Fruit fly (Drosophila melanogaster) whole organism, embryonic: ENCODE measurements around the gene Arp3.

Experiments used
- Adf1 ChIP-seq: fragments of 200-800 bp; sonication (Bioruptor generic); IDR thresholded peaks from 2 replicates; pipeline ENCODE4 v1.3.6; 2022; ENCODE audit warnings: missing biosample characterization, missing genetic modification characterization
- Aef1 ChIP-seq: fragments of 200-800 bp; sonication (Bioruptor generic); IDR thresholded peaks from 3 replicates; pipeline ENCODE4 v1.3.6; 2022; ENCODE audit warnings: missing biosample characterization, missing genetic modification characterization
- Atf-2 ChIP-seq: fragments of 200-800 bp; sonication (Bioruptor generic); optimal IDR thresholded peaks from 2 replicates; lab custom pipeline; 2016; ENCODE audit warnings: missing biosample characterization, missing genetic modification characterization
- Awh ChIP-seq: fragments of 200-800 bp; sonication (Bioruptor generic); IDR thresholded peaks from 2 replicates; pipeline ENCODE4, ENCODE4 v1.3.6; 2022; ENCODE audit warnings: missing biosample characterization, missing genetic modification characterization
- CG10431 ChIP-seq: fragments of 200-800 bp; sonication (Bioruptor generic); optimal IDR thresholded peaks from 3 replicates; lab custom pipeline; 2018; ENCODE audit warnings: missing biosample characterization, mild to moderate bottlenecking, missing genetic modification characterization
- CG11398 ChIP-seq: fragments of 200-800 bp; sonication (Bioruptor generic); optimal IDR thresholded peaks from 2 replicates; lab custom pipeline; 2016; ENCODE audit warnings: missing biosample characterization, missing genetic modification characterization
- CG12104 ChIP-seq: fragments of 200-800 bp; sonication (Bioruptor generic); optimal IDR thresholded peaks from 3 replicates; lab custom pipeline; 2016; ENCODE audit warnings: missing biosample characterization, missing genetic modification characterization
- CG12659 ChIP-seq: fragments of 200-800 bp; sonication (Bioruptor generic); optimal IDR thresholded peaks from 3 replicates; lab custom pipeline; 2017; ENCODE audit warnings: mild to moderate bottlenecking, missing biosample characterization, missing genetic modification reagents, missing genetic modification characterization
- CG15269 ChIP-seq: fragments of 200-800 bp; sonication (Bioruptor generic); optimal IDR thresholded peaks from 2 replicates; lab custom pipeline; 2018; ENCODE audit warnings: missing biosample characterization, mild to moderate bottlenecking, missing genetic modification characterization, moderate library complexity
- CG1647 ChIP-seq: fragments of 200-800 bp; sonication (Bioruptor generic); optimal IDR thresholded peaks from 3 replicates; lab custom pipeline; 2016; ENCODE audit warnings: missing biosample characterization, missing genetic modification characterization
- CG16779 ChIP-seq: fragments of 200-800 bp; sonication (Bioruptor generic); IDR thresholded peaks from 2 replicates; pipeline ENCODE4 v1.3.6; 2022; ENCODE audit warnings: missing biosample characterization, missing genetic modification characterization
- CG17328 ChIP-seq: fragments of 200-800 bp; sonication (Bioruptor generic); IDR thresholded peaks from 2 replicates; pipeline ENCODE4 v1.3.6; 2022; ENCODE audit warnings: missing biosample characterization, missing genetic modification characterization
- CG17829 ChIP-seq: fragments of 200-800 bp; optimal IDR thresholded peaks from 2 replicates; lab custom pipeline; 2019; ENCODE audit warnings: missing biosample characterization, mild to moderate bottlenecking, missing genetic modification characterization, moderate library complexity
- CG18262 ChIP-seq: fragments of 200-800 bp; optimal IDR thresholded peaks from 3 replicates; lab custom pipeline; 2019; ENCODE audit warnings: missing biosample characterization, mild to moderate bottlenecking, missing genetic modification characterization, moderate library complexity
- CG30431 ChIP-seq: fragments of 200-800 bp; sonication (Bioruptor generic); optimal IDR thresholded peaks from 2 replicates; lab custom pipeline; 2017; ENCODE audit warnings: missing biosample characterization, missing genetic modification characterization
- CG3163 ChIP-seq: fragments of 200-800 bp; sonication (Bioruptor generic); optimal IDR thresholded peaks from 3 replicates; lab custom pipeline; 2016; ENCODE audit warnings: missing biosample characterization, missing genetic modification characterization
- CG34376 ChIP-seq: fragments of 200-800 bp; sonication (Bioruptor generic); optimal IDR thresholded peaks from 2 replicates; lab custom pipeline; 2018; ENCODE audit warnings: missing biosample characterization, mild to moderate bottlenecking, missing genetic modification characterization
- CG6654 ChIP-seq: fragments of 200-800 bp; sonication (Bioruptor generic); optimal IDR thresholded peaks from 2 replicates; lab custom pipeline; 2017; ENCODE audit warnings: missing biosample characterization, mild to moderate bottlenecking, missing genetic modification characterization
- CG6765 ChIP-seq: fragments of 200-800 bp; sonication (Bioruptor generic); optimal IDR thresholded peaks from 3 replicates; lab custom pipeline; 2017; ENCODE audit warnings: missing biosample characterization, mild to moderate bottlenecking, missing genetic modification characterization
- CG7372 ChIP-seq: fragments of 200-800 bp; sonication (Bioruptor generic); IDR thresholded peaks from 2 replicates; pipeline ENCODE4 v1.3.6; 2022; ENCODE audit warnings: missing biosample characterization, missing genetic modification characterization
- CG8281 ChIP-seq: fragments of 200-800 bp; sonication (Bioruptor generic); optimal IDR thresholded peaks from 2 replicates; lab custom pipeline; 2018; ENCODE audit warnings: missing biosample characterization, mild to moderate bottlenecking, missing genetic modification characterization, moderate library complexity
- CG9727 ChIP-seq: fragments of 200-800 bp; sonication (Bioruptor generic); optimal IDR thresholded peaks from 3 replicates; lab custom pipeline; 2017; ENCODE audit warnings: missing biosample characterization, mild to moderate bottlenecking, missing genetic modification characterization
- Dip3 ChIP-seq: fragments of 200-800 bp; sonication (Bioruptor generic); optimal IDR thresholded peaks from 3 replicates; lab custom pipeline; 2016; ENCODE audit warnings: missing biosample characterization, missing genetic modification characterization
- Dref ChIP-seq: fragments of 200-800 bp; sonication (Bioruptor generic); IDR thresholded peaks from 2 replicates; pipeline ENCODE4 v1.3.6; 2022; ENCODE audit warnings: missing biosample characterization, missing genetic modification characterization
- Elba2 ChIP-seq: fragments of 200-800 bp; sonication (Bioruptor generic); optimal IDR thresholded peaks from 3 replicates; lab custom pipeline; 2016; ENCODE audit warnings: missing biosample characterization, missing genetic modification characterization
- Kr ChIP-seq: fragments of 200-800 bp; sonication (Bioruptor generic); optimal IDR thresholded peaks from 2 replicates; lab custom pipeline; 2017; ENCODE audit warnings: missing biosample characterization, mild to moderate bottlenecking, missing genetic modification characterization
- Nf-YA ChIP-seq: fragments of 200-800 bp; sonication (Bioruptor generic); IDR thresholded peaks from 2 replicates; pipeline ENCODE4 v1.3.6; 2022; ENCODE audit warnings: missing biosample characterization, missing genetic modification characterization
- Nf-YC ChIP-seq: fragments of 200-800 bp; optimal IDR thresholded peaks from 3 replicates; lab custom pipeline; 2019; ENCODE audit warnings: missing biosample characterization, mild to moderate bottlenecking, missing genetic modification characterization, moderate library complexity
- Rfx ChIP-seq: fragments of 200-800 bp; sonication (Bioruptor generic); IDR thresholded peaks from 2 replicates; pipeline ENCODE4 v1.3.6; 2022; ENCODE audit warnings: missing biosample characterization, missing genetic modification characterization
- Sox102F ChIP-seq: fragments of 200-800 bp; sonication (Bioruptor generic); optimal IDR thresholded peaks from 2 replicates; lab custom pipeline; 2018; ENCODE audit warnings: missing biosample characterization, mild to moderate bottlenecking, missing genetic modification characterization, moderate library complexity
- Spps ChIP-seq: fragments of 200-800 bp; sonication (Bioruptor generic); optimal IDR thresholded peaks from 2 replicates; lab custom pipeline; 2018; ENCODE audit warnings: missing biosample characterization, mild to moderate bottlenecking, missing genetic modification characterization
- Taf1 ChIP-seq: fragments of 200-800 bp; sonication (Bioruptor generic); IDR thresholded peaks from 2 replicates; pipeline ENCODE4 v1.3.6; 2022; ENCODE audit warnings: missing biosample characterization, missing genetic modification characterization
- aop ChIP-seq: fragments of 200-800 bp; sonication (Bioruptor generic); IDR thresholded peaks from 2 replicates; pipeline ENCODE4 v1.3.6; 2022; ENCODE audit warnings: missing biosample characterization, missing genetic modification characterization
- az2 ChIP-seq: fragments of 200-800 bp; sonication (Bioruptor generic); optimal IDR thresholded peaks from 3 replicates; lab custom pipeline; 2016; ENCODE audit warnings: missing biosample characterization, missing genetic modification characterization
- dati ChIP-seq: fragments of 200-800 bp; sonication (Bioruptor generic); IDR thresholded peaks from 2 replicates; pipeline ENCODE4 v1.3.6; 2022; ENCODE audit warnings: missing biosample characterization, missing genetic modification characterization
- ems ChIP-seq: fragments of 200-800 bp; sonication (Bioruptor generic); optimal IDR thresholded peaks from 3 replicates; lab custom pipeline; 2016; ENCODE audit warnings: missing biosample characterization, missing genetic modification characterization
- fd3F ChIP-seq: fragments of 200-800 bp; sonication (Bioruptor generic); optimal IDR thresholded peaks from 2 replicates; lab custom pipeline; 2018; ENCODE audit warnings: missing biosample characterization, mild to moderate bottlenecking, missing genetic modification characterization, moderate library complexity
- ftz-f1 ChIP-seq: fragments of 200-800 bp; sonication (Bioruptor generic); optimal IDR thresholded peaks from 2 replicates; lab custom pipeline; 2016; ENCODE audit warnings: missing biosample characterization, missing genetic modification characterization
- gce ChIP-seq: fragments of 200-800 bp; sonication (Bioruptor generic); IDR thresholded peaks from 3 replicates; pipeline ENCODE4 v1.3.6; 2022; ENCODE audit warnings: missing biosample characterization, missing genetic modification characterization
- gem ChIP-seq: fragments of 200-800 bp; sonication (Bioruptor generic); optimal IDR thresholded peaks from 2 replicates; lab custom pipeline; 2019; ENCODE audit warnings: missing biosample characterization, mild to moderate bottlenecking, missing genetic modification characterization, moderate library complexity
- her ChIP-seq: fragments of 200-800 bp; sonication (Bioruptor generic); optimal IDR thresholded peaks from 2 replicates; lab custom pipeline; 2016; ENCODE audit warnings: missing biosample characterization, missing genetic modification characterization
- lab ChIP-seq: fragments of 200-800 bp; sonication (Bioruptor generic); optimal IDR thresholded peaks from 3 replicates; lab custom pipeline; 2017; ENCODE audit warnings: missing biosample characterization, missing genetic modification characterization, mild to moderate bottlenecking, moderate library complexity, missing genetic modification reagents
- mam ChIP-seq: fragments of 200-800 bp; sonication (Bioruptor generic); optimal IDR thresholded peaks from 3 replicates; lab custom pipeline; 2016; ENCODE audit warnings: missing biosample characterization, missing genetic modification characterization
- nmo ChIP-seq: fragments of 200-800 bp; sonication (Bioruptor generic); optimal IDR thresholded peaks from 2 replicates; lab custom pipeline; 2018; ENCODE audit warnings: missing biosample characterization, mild to moderate bottlenecking, missing genetic modification characterization, moderate library complexity
- pb ChIP-seq: fragments of 200-800 bp; sonication (Bioruptor generic); optimal IDR thresholded peaks from 3 replicates; lab custom pipeline; 2016; ENCODE audit warnings: missing biosample characterization, missing genetic modification characterization
- prd ChIP-seq, 3 experiments: fragments of >200 bp in 2 of 3; fragments of 200-800 bp in 1 of 3; sonication (Bioruptor generic) in 1 of 3; optimal IDR thresholded peaks in 2 of 3; IDR thresholded peaks in 1 of 3; 2 replicates in 2 of 3; 3 replicates in 1 of 3; pipeline versions ENCODE4 v1.3.6 to Lab custom; 2017 to 2022; ENCODE audit warnings: missing biosample characterization in 1 of 3, missing genetic modification characterization in 1 of 3
- pros ChIP-seq: fragments of 200-800 bp; sonication (Bioruptor generic); optimal IDR thresholded peaks from 3 replicates; lab custom pipeline; 2019; ENCODE audit warnings: missing biosample characterization, mild to moderate bottlenecking, missing genetic modification characterization, moderate library complexity
- rib ChIP-seq: fragments of 200-800 bp; sonication (Bioruptor generic); IDR thresholded peaks from 2 replicates; pipeline ENCODE4 v1.3.6; 2022; ENCODE audit warnings: missing biosample characterization, missing genetic modification characterization
- ssp ChIP-seq: fragments of 200-800 bp; sonication (Bioruptor generic); IDR thresholded peaks from 2 replicates; pipeline ENCODE4 v1.3.6; 2022; ENCODE audit warnings: missing biosample characterization, missing genetic modification characterization
- tin ChIP-seq: fragments of 200-800 bp; sonication (Bioruptor generic); optimal IDR thresholded peaks from 3 replicates; lab custom pipeline; 2016; ENCODE audit warnings: missing biosample characterization, missing genetic modification characterization
- tup ChIP-seq: fragments of 200-800 bp; sonication (Bioruptor generic); optimal IDR thresholded peaks from 2 replicates; lab custom pipeline; 2016; ENCODE audit warnings: missing biosample characterization, mild to moderate bottlenecking, missing genetic modification characterization, moderate library complexity
- vvl ChIP-seq: fragments of 200-800 bp; sonication (Bioruptor generic); IDR thresholded peaks from 2 replicates; pipeline ENCODE4 v1.3.6; 2022; ENCODE audit warnings: missing biosample characterization, missing genetic modification characterization

Arp3 gene

DNA sequence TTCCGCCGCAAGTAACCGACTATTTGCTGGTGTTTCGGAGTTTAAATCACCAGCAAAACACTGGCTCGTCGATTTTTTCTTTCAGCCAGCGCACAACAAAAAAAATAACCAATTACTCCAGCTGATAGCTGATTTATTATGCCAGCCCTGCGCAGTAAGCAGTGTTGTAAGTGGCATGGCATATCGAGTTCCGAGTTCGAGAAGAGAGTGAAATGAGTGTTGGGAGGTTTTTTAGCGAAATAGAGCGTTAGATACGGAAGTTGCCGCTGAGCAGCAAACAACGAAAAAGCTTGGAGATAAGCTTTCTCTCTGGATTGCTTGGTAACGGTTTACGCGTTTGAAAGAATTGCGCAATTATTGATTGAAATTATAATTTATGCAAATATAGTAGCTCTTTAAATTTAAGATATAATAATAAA is 24.0 kb downstream of the Arp3 start, which contains the start of gene CG7565 (continued):
- TF ChIP-seq CG12659, result peak; percentile 69
- TF ChIP-seq Dref (GFP tag; lab: Robert Waterston, UW), result no peak
- TF ChIP-seq Aef1 (GFP tag; lab: Robert Waterston, UW), result no peak
- peak; percentile 11 for TF ChIP-seq CG12104 (GFP tag; lab: Kevin White, UChicago)
- TF ChIP-seq vvl (GFP tag; lab: Robert Waterston, UW), result peak; percentile 77
- TF ChIP-seq rib (GFP tag; lab: Robert Waterston, UW), result no peak
- no peak for TF ChIP-seq pb
- peak; percentile 33 for TF ChIP-seq tup (GFP tag; lab: Kevin White, UChicago)
- no peak for TF ChIP-seq ems
- TF ChIP-seq Nf-YC (tag; lab: Kevin White, UChicago), result no peak
- TF ChIP-seq her (GFP tag; lab: Kevin White, UChicago), result peak; percentile 77
- peak; percentile 14 for TF ChIP-seq CG18262 (tag; lab: Kevin White, UChicago)
- TF ChIP-seq Kr (GFP tag; lab: Kevin White, UChicago), result no peak
- TF ChIP-seq mam (GFP tag; lab: Kevin White, UChicago), result peak; percentile 30
- no peak for TF ChIP-seq nmo (GFP tag; lab: Kevin White, UChicago)
- peak; percentile 17 for TF ChIP-seq ftz-f1 (GFP tag; lab: Kevin White, UChicago)
- TF ChIP-seq CG3163 (GFP tag; lab: Kevin White, UChicago), result peak; percentile 66
- no peak for TF ChIP-seq CG16779 (GFP tag; lab: Robert Waterston, UW)
- peak; percentile 42 for TF ChIP-seq CG17829
- TF ChIP-seq gce (GFP tag; lab: Robert Waterston, UW), result no peak
- no peak for TF ChIP-seq Awh (GFP tag; lab: Robert Waterston, UW)
- peak; percentile 26 for TF ChIP-seq CG1647 (GFP tag; lab: Kevin White, UChicago)
- no peak for TF ChIP-seq CG7372 (GFP tag; lab: Robert Waterston, UW)
- peak; percentile 5 for TF ChIP-seq gem (tag; lab: Kevin White, UChicago)
- TF ChIP-seq Dip3 (GFP tag; lab: Kevin White, UChicago), result peak; percentile 51
- TF ChIP-seq pros, result no peak
- peak; percentile 73 for TF ChIP-seq CG34376 (GFP tag; lab: Kevin White, UChicago)
- TF ChIP-seq Elba2 (GFP tag; lab: Kevin White, UChicago), result no peak
- no peak for TF ChIP-seq dati (GFP tag; lab: Robert Waterston, UW)
- TF ChIP-seq CG17328 (GFP tag; lab: Robert Waterston, UW), result no peak
- TF ChIP-seq CG10431 (GFP tag; lab: Kevin White, UChicago), result no peak
- no peak for TF ChIP-seq CG8281 (tag; lab: Kevin White, UChicago)
- TF ChIP-seq Adf1, result peak; percentile 42; the same call in 1 of the 2 replicates
- no peak for TF ChIP-seq fd3F (GFP tag; lab: Kevin White, UChicago)
- TF ChIP-seq Sox102F (GFP tag; lab: Kevin White, UChicago), result no peak
- peak; percentile 17 for TF ChIP-seq CG9727 (GFP tag; lab: Kevin White, UChicago)
- peak; percentile 38 for TF ChIP-seq tin (GFP tag; lab: Kevin White, UChicago)
- peak; percentile 67 for TF ChIP-seq CG6765 (GFP tag; lab: Kevin White, UChicago)
- TF ChIP-seq az2 (GFP tag; lab: Kevin White, UChicago), result peak; percentile 20
- TF ChIP-seq lab (GFP tag; lab: Kevin White, UChicago), result peak; percentile 84
- TF ChIP-seq CG15269, result peak; percentile 22
- no peak for TF ChIP-seq CG30431 (GFP tag; lab: Kevin White, UChicago)
- no peak for TF ChIP-seq Atf-2 (GFP tag; lab: Kevin White, UChicago)
- no peak for TF ChIP-seq ssp (GFP tag; lab: Robert Waterston, UW)
- no peak for TF ChIP-seq Spps (tag; lab: Kevin White, UChicago)
- 0 out of 2 replicates have a peak, but pooled peaks have one; percentile 48 for TF ChIP-seq aop (GFP tag; lab: Robert Waterston, UW)
- TF ChIP-seq prd (optimal IDR thresholded peaks at IDR 0.05; lab: Kevin White, UChicago), result no peak
- TF ChIP-seq prd (GFP tag; IDR thresholded peaks at IDR 0.05; lab: Robert Waterston, UW), result no peak
- TF ChIP-seq Taf1 (GFP tag; lab: Robert Waterston, UW), result no peak
- peak; percentile 71 for TF ChIP-seq Rfx (GFP tag; lab: Robert Waterston, UW)
- no peak for TF ChIP-seq Nf-YA (GFP tag; lab: Robert Waterston, UW)
- TF ChIP-seq CG6654 (GFP tag; lab: Kevin White, UChicago), result no peak
- TF ChIP-seq CG11398 (GFP tag; lab: Kevin White, UChicago), result no peak
